Fruit fly (Drosophila melanogaster) whole organism, embryonic: Measurements from ENCODE around the gene Xe7.

Source experiments
- C15 ChIP-seq: fragments of 200-800 bp; sonication (Bioruptor generic); IDR thresholded peaks from 3 replicates; pipeline ENCODE4 v1.3.6; 2022; ENCODE audit warnings: missing biosample characterization, missing genetic modification characterization
- CG10543 ChIP-seq: fragments of 200-800 bp; sonication (Bioruptor generic); optimal IDR thresholded peaks from 3 replicates; lab custom pipeline; 2017; ENCODE audit warnings: missing biosample characterization, mild to moderate bottlenecking, missing genetic modification characterization, moderate library complexity
- CG11398 ChIP-seq: fragments of 200-800 bp; sonication (Bioruptor generic); optimal IDR thresholded peaks from 2 replicates; lab custom pipeline; 2016; ENCODE audit warnings: missing biosample characterization, missing genetic modification characterization
- CG11696 ChIP-seq: fragments of 200-800 bp; sonication (Bioruptor generic); IDR thresholded peaks from 2 replicates; pipeline ENCODE4 v1.3.6; 2022; ENCODE audit warnings: missing biosample characterization, missing genetic modification characterization
- CG11723 ChIP-seq: fragments of 200-800 bp; sonication (Bioruptor generic); optimal IDR thresholded peaks from 2 replicates; lab custom pipeline; 2017; ENCODE audit warnings: missing biosample characterization, mild to moderate bottlenecking, missing genetic modification characterization
- CG12155 ChIP-seq: fragments of 200-800 bp; sonication (Bioruptor generic); optimal IDR thresholded peaks from 3 replicates; lab custom pipeline; 2016; ENCODE audit warnings: missing biosample characterization, missing genetic modification characterization
- CG12769 ChIP-seq: fragments of 200-800 bp; sonication (Bioruptor generic); optimal IDR thresholded peaks from 2 replicates; lab custom pipeline; 2019; ENCODE audit warnings: missing biosample characterization, mild to moderate bottlenecking, missing genetic modification characterization, moderate library complexity
- CG17568 ChIP-seq: fragments of 200-800 bp; sonication (Bioruptor generic); optimal IDR thresholded peaks from 2 replicates; lab custom pipeline; 2018; ENCODE audit warnings: missing biosample characterization, mild to moderate bottlenecking, missing genetic modification characterization, moderate library complexity
- CG1792 ChIP-seq: fragments of 200-800 bp; sonication (Bioruptor generic); optimal IDR thresholded peaks from 2 replicates; lab custom pipeline; 2016; ENCODE audit warnings: missing biosample characterization, missing genetic modification characterization
- CG2129 ChIP-seq: fragments of 200-800 bp; sonication (Bioruptor generic); IDR thresholded peaks from 2 replicates; pipeline ENCODE4 v1.3.6; 2022; ENCODE audit warnings: missing biosample characterization, missing genetic modification characterization; ENCODE audit not compliant: partially characterized antibody
- CG2889 ChIP-seq: fragments of 200-800 bp; sonication (Bioruptor generic); IDR thresholded peaks from 3 replicates; pipeline ENCODE4 v1.3.6; 2022; ENCODE audit warnings: missing biosample characterization, missing genetic modification characterization
- CG30403 ChIP-seq: fragments of 200-800 bp; sonication (Bioruptor generic); optimal IDR thresholded peaks from 3 replicates; lab custom pipeline; 2016; ENCODE audit warnings: missing biosample characterization, missing genetic modification characterization
- CG31224 ChIP-seq: fragments of 200-800 bp; sonication (Bioruptor generic); IDR thresholded peaks from 2 replicates; pipeline ENCODE4 v1.3.6; 2022; ENCODE audit warnings: missing biosample characterization, missing genetic modification characterization
- CG31388 ChIP-seq: fragments of 200-800 bp; sonication (Bioruptor generic); optimal IDR thresholded peaks from 2 replicates; lab custom pipeline; 2016; ENCODE audit warnings: missing biosample characterization, missing genetic modification characterization
- CG3847 ChIP-seq: fragments of 200-800 bp; sonication (Bioruptor generic); IDR thresholded peaks from 2 replicates; pipeline ENCODE4 v1.3.6; 2022; ENCODE audit warnings: missing biosample characterization, missing genetic modification characterization
- CG3995 ChIP-seq: fragments of 200-800 bp; sonication (Bioruptor generic); optimal IDR thresholded peaks from 3 replicates; lab custom pipeline; 2016; ENCODE audit warnings: missing biosample characterization, missing genetic modification characterization
- CG6765 ChIP-seq: fragments of 200-800 bp; sonication (Bioruptor generic); optimal IDR thresholded peaks from 3 replicates; lab custom pipeline; 2017; ENCODE audit warnings: missing biosample characterization, mild to moderate bottlenecking, missing genetic modification characterization
- CG8765 ChIP-seq: fragments of 200-800 bp; sonication (Bioruptor generic); IDR thresholded peaks from 2 replicates; pipeline ENCODE4 v1.3.6; 2022; ENCODE audit warnings: missing biosample characterization, missing genetic modification characterization
- Dek ChIP-seq: fragments of 200-800 bp; sonication (Bioruptor generic); optimal IDR thresholded peaks from 3 replicates; lab custom pipeline; 2019; ENCODE audit warnings: missing biosample characterization, mild to moderate bottlenecking, missing genetic modification characterization, moderate library complexity
- Dip2 ChIP-seq: fragments of 200-800 bp; sonication (Bioruptor generic); IDR thresholded peaks from 2 replicates; pipeline ENCODE4 v1.3.6; 2022; ENCODE audit warnings: missing biosample characterization, missing genetic modification characterization
- Elba2 ChIP-seq: fragments of 200-800 bp; sonication (Bioruptor generic); optimal IDR thresholded peaks from 3 replicates; lab custom pipeline; 2016; ENCODE audit warnings: missing biosample characterization, missing genetic modification characterization
- Gsc ChIP-seq: fragments of 200-800 bp; sonication (Bioruptor generic); IDR thresholded peaks from 2 replicates; pipeline ENCODE4 v1.3.6; 2022; ENCODE audit warnings: missing biosample characterization, missing genetic modification characterization
- HLH3B ChIP-seq: fragments of 200-800 bp; sonication (Bioruptor generic); IDR thresholded peaks from 2 replicates; pipeline ENCODE4 v1.3.6; 2022; ENCODE audit warnings: missing biosample characterization, missing genetic modification characterization
- Hmr ChIP-seq: fragments of 200-800 bp; sonication (Bioruptor generic); optimal IDR thresholded peaks from 3 replicates; lab custom pipeline; 2017; ENCODE audit warnings: mild to moderate bottlenecking, missing biosample characterization, missing genetic modification reagents, missing genetic modification characterization
- Jarid2 ChIP-seq: fragments of 200-800 bp; sonication (Bioruptor generic); optimal IDR thresholded peaks from 3 replicates; lab custom pipeline; 2017; ENCODE audit warnings: mild to moderate bottlenecking, missing biosample characterization, missing genetic modification reagents, missing genetic modification characterization
- Kr ChIP-seq: fragments of 200-800 bp; sonication (Bioruptor generic); optimal IDR thresholded peaks from 2 replicates; lab custom pipeline; 2017; ENCODE audit warnings: missing biosample characterization, mild to moderate bottlenecking, missing genetic modification characterization
- Med ChIP-seq: fragments of 200-800 bp; sonication (Bioruptor generic); peaks from one replicate; lab custom pipeline; 2016; ENCODE audit warnings: missing biosample characterization, missing genetic modification characterization, mild to moderate bottlenecking, inconsistent platforms, moderate library complexity
- Oaz ChIP-seq: fragments of 200-800 bp; sonication (Bioruptor generic); IDR thresholded peaks from 2 replicates; pipeline ENCODE4 v1.3.6; 2022; ENCODE audit warnings: missing biosample characterization, missing genetic modification characterization
- PHDP ChIP-seq: fragments of 200-800 bp; sonication (Bioruptor generic); optimal IDR thresholded peaks from 3 replicates; lab custom pipeline; 2018; ENCODE audit warnings: missing biosample characterization, mild to moderate bottlenecking, missing genetic modification characterization, moderate library complexity
- Vsx1 ChIP-seq: fragments of 200-800 bp; sonication (Bioruptor generic); optimal IDR thresholded peaks from 2 replicates; lab custom pipeline; 2017; ENCODE audit warnings: missing biosample characterization, mild to moderate bottlenecking, missing genetic modification characterization, missing genetic modification reagents
- ato ChIP-seq: fragments of 200-800 bp; sonication (Bioruptor generic); IDR thresholded peaks from 2 replicates; pipeline ENCODE4 v1.3.6; 2022; ENCODE audit warnings: missing biosample characterization, missing genetic modification characterization; ENCODE audit not compliant: partially characterized antibody
- chinmo ChIP-seq: fragments of 200-800 bp; sonication (Bioruptor generic); IDR thresholded peaks from 4 replicates; pipeline ENCODE4 v1.3.6; 2022; ENCODE audit warnings: missing biosample characterization, missing genetic modification characterization; ENCODE audit not compliant: partially characterized antibody
- dm ChIP-seq: fragments of 200-800 bp; sonication (Bioruptor generic); optimal IDR thresholded peaks from 3 replicates; lab custom pipeline; 2016; ENCODE audit warnings: missing biosample characterization, missing genetic modification characterization
- dpn ChIP-seq, 2 experiments: fragments of 200-800 bp; sonication (Bioruptor generic); optimal IDR thresholded peaks; 3 replicates each; lab custom pipeline; 2016; ENCODE audit warnings: missing biosample characterization in 2 of 2, missing genetic modification characterization in 2 of 2
- fu2 ChIP-seq: fragments of 200-800 bp; sonication (Bioruptor generic); optimal IDR thresholded peaks from 2 replicates; lab custom pipeline; 2016; ENCODE audit warnings: missing biosample characterization, missing genetic modification characterization
- gcm2 ChIP-seq: fragments of 200-800 bp; sonication (Bioruptor generic); optimal IDR thresholded peaks from 2 replicates; lab custom pipeline; 2016; ENCODE audit warnings: missing biosample characterization, missing genetic modification characterization
- grau ChIP-seq: fragments of 200-800 bp; optimal IDR thresholded peaks from 3 replicates; lab custom pipeline; 2019; ENCODE audit warnings: missing biosample characterization, mild to moderate bottlenecking, missing genetic modification characterization, moderate library complexity
- gt ChIP-seq: fragments of 200-800 bp; sonication (Bioruptor generic); IDR thresholded peaks from 2 replicates; pipeline ENCODE4 v1.3.6; 2022; ENCODE audit warnings: missing biosample characterization, missing genetic modification characterization
- hb ChIP-seq: fragments of 200-800 bp; sonication (Bioruptor generic); IDR thresholded peaks from 3 replicates; pipeline ENCODE4 v1.3.6; 2022; ENCODE audit warnings: missing biosample characterization, missing genetic modification characterization; ENCODE audit not compliant: partially characterized antibody
- her ChIP-seq: fragments of 200-800 bp; sonication (Bioruptor generic); optimal IDR thresholded peaks from 2 replicates; lab custom pipeline; 2016; ENCODE audit warnings: missing biosample characterization, missing genetic modification characterization
- knrl ChIP-seq: fragments of 200-800 bp; sonication (Bioruptor generic); IDR thresholded peaks from 3 replicates; pipeline ENCODE4 v1.3.6; 2022; ENCODE audit warnings: missing biosample characterization, missing genetic modification characterization; ENCODE audit not compliant: partially characterized antibody
- maf-S ChIP-seq: fragments of 200-800 bp; sonication (Bioruptor generic); optimal IDR thresholded peaks from 2 replicates; lab custom pipeline; 2016; ENCODE audit warnings: missing biosample characterization, missing genetic modification characterization
- peb ChIP-seq: fragments of 200-800 bp; sonication (Bioruptor generic); IDR thresholded peaks from 2 replicates; pipeline ENCODE4 v1.3.6; 2022; ENCODE audit warnings: missing biosample characterization, missing genetic modification characterization
- pfk ChIP-seq: fragments of 200-800 bp; sonication (Bioruptor generic); optimal IDR thresholded peaks from 2 replicates; lab custom pipeline; 2018; ENCODE audit warnings: missing biosample characterization, mild to moderate bottlenecking, missing genetic modification characterization, moderate library complexity
- pros ChIP-seq: fragments of 200-800 bp; sonication (Bioruptor generic); optimal IDR thresholded peaks from 3 replicates; lab custom pipeline; 2019; ENCODE audit warnings: missing biosample characterization, mild to moderate bottlenecking, missing genetic modification characterization, moderate library complexity
- salm ChIP-seq: fragments of 200-800 bp; sonication (Bioruptor generic); optimal IDR thresholded peaks from 2 replicates; lab custom pipeline; 2018; ENCODE audit warnings: missing biosample characterization, mild to moderate bottlenecking, missing genetic modification characterization
- slou ChIP-seq: fragments of 200-800 bp; sonication (Bioruptor generic); optimal IDR thresholded peaks from 3 replicates; lab custom pipeline; 2016; ENCODE audit warnings: missing biosample characterization, missing genetic modification characterization
- unpg ChIP-seq: fragments of 200-800 bp; sonication (Bioruptor generic); optimal IDR thresholded peaks from 3 replicates; lab custom pipeline; 2018; ENCODE audit warnings: missing biosample characterization, mild to moderate bottlenecking, missing genetic modification characterization, moderate library complexity
- vnd ChIP-seq: fragments of 200-800 bp; sonication (Bioruptor generic); IDR thresholded peaks from 3 replicates; pipeline ENCODE4 v1.3.6; 2022; ENCODE audit warnings: missing biosample characterization, missing genetic modification characterization; ENCODE audit not compliant: partially characterized antibody
- zf30C ChIP-seq: fragments of 200-800 bp; sonication (Bioruptor generic); optimal IDR thresholded peaks from 3 replicates; lab custom pipeline; 2018; ENCODE audit warnings: missing biosample characterization, mild to moderate bottlenecking, missing genetic modification characterization

Gene Xe7

dm6 chr3R:5622985-5623630 is 46.0 kb downstream of the Xe7 start (continued):
- TF ChIP-seq unpg (GFP tag; lab: Kevin White, UChicago) (peak; percentile 74), C15 (GFP tag; lab: Robert Waterston, UW) (no peak), CG8765 (GFP tag; lab: Robert Waterston, UW) (no peak), knrl (GFP tag; lab: Robert Waterston, UW) (no peak), CG11723 (GFP tag; lab: Kevin White, UChicago) (peak; percentile 73), ato (GFP tag; lab: Robert Waterston, UW) (no peak), CG3995 (peak; percentile 8), CG12155 (GFP tag; lab: Kevin White, UChicago) (peak; percentile 36), chinmo (GFP tag; lab: Robert Waterston, UW) (no peak), CG3847 (GFP tag; lab: Robert Waterston, UW) (no peak), CG30403 (GFP tag; lab: Kevin White, UChicago) (peak; percentile 42), Med (peak; percentile 96), maf-S (GFP tag; lab: Kevin White, UChicago) (peak; percentile 34), Kr (GFP tag; lab: Kevin White, UChicago) (peak; percentile 77), Hmr (peak; percentile 86), peb (no peak), fu2 (peak; percentile 42), Elba2 (GFP tag; lab: Kevin White, UChicago) (no peak), CG17568 (GFP tag; lab: Kevin White, UChicago) (peak; percentile 91), grau (tag; lab: Kevin White, UChicago) (peak; percentile 49), pros (peak; percentile 59), CG2889 (no peak), CG31224 (GFP tag; lab: Robert Waterston, UW) (no peak), pfk (peak; percentile 86), Oaz (GFP tag; lab: Robert Waterston, UW) (no peak), Gsc (GFP tag; lab: Robert Waterston, UW) (no peak), HLH3B (GFP tag; lab: Robert Waterston, UW) (no peak), gcm2 (peak; percentile 25), gt (GFP tag; lab: Robert Waterston, UW) (no peak), dpn (GFP tag; optimal IDR thresholded peaks at IDR 0.05; lab: Kevin White, UChicago) (peak; percentile 47 to 72), CG12769 (tag; lab: Kevin White, UChicago) (peak; percentile 73), vnd (GFP tag; lab: Robert Waterston, UW) (no peak), salm (tag; lab: Kevin White, UChicago) (peak; percentile 54), slou (GFP tag; lab: Kevin White, UChicago) (peak; percentile 55), dm (GFP tag; lab: Kevin White, UChicago) (peak; percentile 50), CG1792 (GFP tag; lab: Kevin White, UChicago) (peak; percentile 72), her (GFP tag; lab: Kevin White, UChicago) (peak; percentile 72), Vsx1 (GFP tag; lab: Kevin White, UChicago) (peak; percentile 88), Jarid2 (peak; percentile 28), CG31388 (GFP tag; lab: Kevin White, UChicago) (peak; percentile 40), zf30C (GFP tag; lab: Kevin White, UChicago) (peak; percentile 44), CG6765 (GFP tag; lab: Kevin White, UChicago) (peak; percentile 71), Dip2 (GFP tag; lab: Robert Waterston, UW) (no peak), CG10543 (GFP tag; lab: Kevin White, UChicago) (peak; percentile 90), CG11398 (peak; percentile 80), PHDP (peak; percentile 76), CG11696 (GFP tag; lab: Robert Waterston, UW) (no peak), hb (GFP tag; lab: Robert Waterston, UW) (no peak), CG2129 (GFP tag; lab: Robert Waterston, UW) (no peak), Dek (tag; lab: Kevin White, UChicago) (peak; percentile 65)
